Worm (Caenorhabditis elegans) whole organism, midembryonic: ENCODE results near the gene nhr-94.

Source experiments
- T22C8.4 ChIP-seq: fragments of 200-800 bp; sonication (Bioruptor generic); IDR thresholded peaks from 2 replicates; pipeline ENCODE4 v1.3.6; 2022; ENCODE audit warnings: missing genetic modification characterization, missing compliant biosample characterization
- cog-1 ChIP-seq: sonication (generic microtip); optimal IDR thresholded peaks from 2 replicates; lab custom pipeline; 2016; ENCODE audit warnings: missing genetic modification characterization, missing compliant biosample characterization
- flt-1 ChIP-seq: fragments of 200-800 bp; sonication (Bioruptor generic); IDR thresholded peaks from 2 replicates; pipeline ENCODE4 v1.3.6; 2022; ENCODE audit warnings: missing genetic modification characterization, missing compliant biosample characterization
- klf-2 ChIP-seq: fragments of 200-800 bp; sonication (Bioruptor generic); conservative IDR thresholded peaks from 2 replicates; pipeline ENCODE4 v1.3.6; 2022; ENCODE audit warnings: missing genetic modification reagents, missing genetic modification characterization, missing compliant biosample characterization
- med-1 ChIP-seq: sonication (generic microtip); optimal IDR thresholded peaks from 2 replicates; lab custom pipeline; 2017; ENCODE audit warnings: missing genetic modification characterization, mild to moderate bottlenecking, missing compliant biosample characterization, antibody characterized with exemption, missing genetic modification reagents; ENCODE audit not compliant: insufficient read depth
- ref-1 ChIP-seq: fragments of 200-800 bp; sonication (Bioruptor generic); conservative IDR thresholded peaks from 2 replicates; pipeline ENCODE4 v1.3.6; 2022; ENCODE audit warnings: missing genetic modification reagents, missing genetic modification characterization, missing compliant biosample characterization
- tab-1 ChIP-seq: fragments of 200-800 bp; sonication (Bioruptor generic); IDR thresholded peaks from 2 replicates; pipeline ENCODE4 v1.3.6; 2022; ENCODE audit warnings: missing genetic modification characterization, missing compliant biosample characterization
- ztf-23 ChIP-seq: fragments of 200-800 bp; sonication (Bioruptor generic); IDR thresholded peaks from 2 replicates; pipeline ENCODE4 v1.3.6; 2022; ENCODE audit warnings: missing genetic modification reagents, missing genetic modification characterization, missing compliant biosample characterization
- ztf-29 ChIP-seq: fragments of 200-800 bp; sonication (Bioruptor generic); IDR thresholded peaks from 2 replicates; pipeline ENCODE4 v1.3.6; 2022; ENCODE audit warnings: missing genetic modification reagents, missing genetic modification characterization, missing compliant biosample characterization

Gene nhr-94

ce11 chrV:7651757-7652156, 34.4 kb downstream of the nhr-94 start, which contains the start of gene srh-234:
Gene srh-234 (minus strand): TSS chrV:7651857.
- no peak for TF ChIP-seq flt-1 (GFP tag; lab: Robert Waterston, UW)
- TF ChIP-seq cog-1, result no peak
- TF ChIP-seq ztf-29, result no peak
- TF ChIP-seq tab-1 (GFP tag; lab: Robert Waterston, UW), result no peak
- no peak for TF ChIP-seq ztf-23 (GFP tag; lab: Robert Waterston, UW)
- no peak for TF ChIP-seq med-1 (GFP tag; lab: Kevin White, UChicago)

DNA sequence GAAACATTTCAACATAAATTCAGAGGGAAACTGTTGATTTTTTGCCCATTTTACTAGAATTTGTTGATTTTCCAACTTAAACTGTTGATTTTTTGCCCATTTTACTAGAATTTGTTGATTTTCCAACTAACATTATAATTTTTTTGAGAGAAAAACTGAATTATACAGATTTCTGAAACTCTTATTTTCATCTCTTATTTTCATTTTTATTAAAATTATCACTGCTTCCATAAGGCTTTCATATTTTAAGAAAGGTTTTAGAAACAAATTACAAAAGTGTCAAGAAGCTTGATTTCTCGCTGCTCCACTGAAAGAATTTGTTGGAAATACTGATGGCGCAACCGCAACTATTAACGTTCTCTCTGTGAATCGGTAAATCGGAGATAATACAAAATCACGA, 36.2 kb downstream of the nhr-94 start:
- TF ChIP-seq flt-1 (GFP tag; lab: Robert Waterston, UW) (no peak), klf-2 (GFP tag; lab: Robert Waterston, UW) (no peak), T22C8.4 (GFP tag; lab: Robert Waterston, UW) (no peak), cog-1 (no peak), tab-1 (GFP tag; lab: Robert Waterston, UW) (no peak), med-1 (GFP tag; lab: Kevin White, UChicago) (no peak), ref-1 (GFP tag; lab: Robert Waterston, UW) (no peak), ztf-29 (no peak)

- TF ChIP-seq ztf-29 (no peak), klf-2 (GFP tag; lab: Robert Waterston, UW) (no peak), med-1 (GFP tag; lab: Kevin White, UChicago) (no peak), tab-1 (GFP tag; lab: Robert Waterston, UW) (no peak), flt-1 (GFP tag; lab: Robert Waterston, UW) (no peak), ztf-23 (GFP tag; lab: Robert Waterston, UW) (no peak), cog-1 (no peak)
These were observed 39.0 kb downstream of the nhr-94 start for ce11 chrV:7647147-7647546.

ce11 chrV:7645454-7645853, 40.7 kb downstream of the nhr-94 start, which contains the start of gene str-47:
Gene str-47 (plus strand): TSS chrV:7645754.
- TF ChIP-seq flt-1 (GFP tag; lab: Robert Waterston, UW) (no peak), klf-2 (GFP tag; lab: Robert Waterston, UW) (no peak), ref-1 (GFP tag; lab: Robert Waterston, UW) (no peak), cog-1 (no peak), ztf-23 (GFP tag; lab: Robert Waterston, UW) (no peak), med-1 (GFP tag; lab: Kevin White, UChicago) (no peak), ztf-29 (no peak), tab-1 (GFP tag; lab: Robert Waterston, UW) (no peak), T22C8.4 (GFP tag; lab: Robert Waterston, UW) (no peak)

- TF ChIP-seq med-1 (GFP tag; lab: Kevin White, UChicago) (no peak), cog-1 (no peak), ztf-23 (GFP tag; lab: Robert Waterston, UW) (no peak), ztf-29 (no peak)
These were observed 42.7 kb downstream of the nhr-94 start, which contains the start of gene F07C4.11 for ce11 chrV:7643416-7643815. Gene F07C4.11 (minus strand): TSS chrV:7643516.

DNA sequence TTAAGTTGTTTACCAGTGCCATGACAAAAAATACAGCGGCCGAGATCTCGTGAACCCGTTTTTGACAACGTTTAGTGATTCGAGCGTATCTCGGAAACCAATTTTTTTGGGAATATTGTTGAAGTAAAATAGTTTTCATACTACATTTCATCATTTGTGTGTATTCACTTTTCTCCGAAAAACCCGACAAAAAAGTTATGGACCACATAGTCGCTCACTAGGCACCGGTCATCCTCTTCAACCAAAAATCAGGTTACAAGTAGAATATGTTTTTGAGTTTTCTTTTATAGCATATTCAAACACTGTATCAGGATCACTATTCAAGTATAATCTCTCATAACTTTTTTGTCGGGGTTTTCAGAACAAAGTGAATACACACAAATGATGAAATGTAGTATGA, 44.4 kb downstream of the nhr-94 start:
- TF ChIP-seq T22C8.4 (GFP tag; lab: Robert Waterston, UW) (no peak), flt-1 (GFP tag; lab: Robert Waterston, UW) (no peak)

DNA sequence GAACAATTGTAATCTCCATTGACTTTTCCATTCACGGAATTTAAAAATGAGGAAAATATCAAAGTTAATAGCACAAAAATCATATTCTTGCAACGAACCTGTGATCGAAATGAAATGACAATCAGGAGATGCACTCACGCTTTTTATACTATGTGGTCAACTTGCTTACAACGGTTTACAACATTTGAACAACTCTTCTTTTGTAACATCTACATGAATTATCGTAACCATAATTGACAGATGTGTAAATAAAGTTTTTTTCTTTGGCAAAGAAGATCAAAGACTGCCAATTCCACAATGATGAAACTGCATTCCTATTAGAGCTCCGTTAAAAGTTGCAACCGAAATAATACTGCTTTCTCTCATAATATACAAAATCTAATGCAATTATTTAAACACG, 46.3 kb downstream of the nhr-94 start, which contains the start of gene F07C4.10:
F07C4.10 (minus strand) TSS at position 101 of the 400 bp plus-strand sequence.
- TF ChIP-seq cog-1 (no peak), ref-1 (GFP tag; lab: Robert Waterston, UW) (no peak), flt-1 (GFP tag; lab: Robert Waterston, UW) (no peak), ztf-23 (GFP tag; lab: Robert Waterston, UW) (no peak), tab-1 (GFP tag; lab: Robert Waterston, UW) (no peak), klf-2 (GFP tag; lab: Robert Waterston, UW) (no peak), ztf-29 (no peak), T22C8.4 (GFP tag; lab: Robert Waterston, UW) (no peak), med-1 (GFP tag; lab: Kevin White, UChicago) (no peak)

DNA sequence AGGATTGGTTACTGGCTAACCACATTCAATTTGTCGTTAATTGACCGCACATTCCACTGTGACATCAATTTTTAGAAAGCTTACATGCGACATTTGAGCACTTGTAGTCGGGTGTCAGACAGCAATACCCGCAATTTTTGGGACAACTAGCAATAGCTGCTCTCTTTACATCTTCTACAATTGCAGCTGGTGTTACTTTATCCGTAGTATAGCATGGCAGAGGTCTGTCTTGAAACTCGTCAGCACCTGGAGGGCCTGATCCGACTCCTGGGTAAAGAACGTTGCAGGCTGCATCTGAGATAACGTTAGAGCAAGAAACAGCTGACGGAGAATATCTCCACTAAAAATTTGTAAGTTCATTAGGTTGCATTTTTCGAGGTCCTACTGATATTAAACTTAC, 46.8 kb downstream of the nhr-94 start:
- no peak for TF ChIP-seq T22C8.4 (GFP tag; lab: Robert Waterston, UW)
- no peak for TF ChIP-seq ztf-29
- TF ChIP-seq klf-2 (GFP tag; lab: Robert Waterston, UW), result no peak
- TF ChIP-seq ref-1 (GFP tag; lab: Robert Waterston, UW), result no peak
- no peak for TF ChIP-seq cog-1
- no peak for TF ChIP-seq flt-1 (GFP tag; lab: Robert Waterston, UW)
- no peak for TF ChIP-seq ztf-23 (GFP tag; lab: Robert Waterston, UW)
- no peak for TF ChIP-seq tab-1 (GFP tag; lab: Robert Waterston, UW)

ce11 chrV:7637801-7638200, 48.3 kb downstream of the nhr-94 start, which contains the start of gene clec-45:
Gene clec-45 (plus strand): TSS chrV:7638101.
- TF ChIP-seq ztf-23 (GFP tag; lab: Robert Waterston, UW) (no peak), cog-1 (no peak), med-1 (GFP tag; lab: Kevin White, UChicago) (no peak), flt-1 (GFP tag; lab: Robert Waterston, UW) (no peak), ztf-29 (no peak), T22C8.4 (GFP tag; lab: Robert Waterston, UW) (no peak), tab-1 (GFP tag; lab: Robert Waterston, UW) (no peak), ref-1 (GFP tag; lab: Robert Waterston, UW) (no peak)

DNA sequence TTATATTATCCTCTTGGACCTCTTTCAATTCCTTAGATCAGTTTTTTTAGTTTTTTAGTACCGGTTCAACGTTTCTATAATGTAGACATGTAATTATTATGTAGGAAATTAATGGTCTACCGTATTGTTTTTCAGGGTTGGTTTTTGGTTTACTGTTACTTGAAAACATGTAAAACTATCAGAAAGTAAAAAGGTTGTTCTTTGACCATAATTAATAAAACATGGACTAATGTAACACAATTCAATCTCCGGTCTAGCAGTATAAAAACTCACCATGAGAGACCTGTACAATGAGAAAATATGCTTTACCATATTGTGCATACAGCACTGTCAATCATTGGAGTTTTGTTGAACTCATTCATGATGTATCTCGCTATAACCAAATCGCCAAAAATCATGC, 50.7 kb downstream of the nhr-94 start, which contains the start of gene srd-29:
srd-29 (plus strand) TSS at position 301 of the 400 bp plus-strand sequence.
- TF ChIP-seq ztf-23 (GFP tag; lab: Robert Waterston, UW) (no peak), klf-2 (GFP tag; lab: Robert Waterston, UW) (no peak), cog-1 (no peak), ztf-29 (no peak), med-1 (GFP tag; lab: Kevin White, UChicago) (no peak), T22C8.4 (GFP tag; lab: Robert Waterston, UW) (no peak), tab-1 (GFP tag; lab: Robert Waterston, UW) (no peak), ref-1 (GFP tag; lab: Robert Waterston, UW) (no peak), flt-1 (GFP tag; lab: Robert Waterston, UW) (no peak)
